Fruit fly (Drosophila melanogaster) whole organism, embryonic: ENCODE results near the gene Desat2.

Experiments used
- Abd-B ChIP-seq: fragments of 200-800 bp; sonication (Bioruptor generic); optimal IDR thresholded peaks from 2 replicates; lab custom pipeline; 2018; ENCODE audit warnings: missing biosample characterization, mild to moderate bottlenecking, missing genetic modification characterization, moderate library complexity
- Ada2b ChIP-seq: fragments of 200-800 bp; sonication (Bioruptor generic); IDR thresholded peaks from 2 replicates; pipeline ENCODE4 v1.3.6; 2022; ENCODE audit warnings: missing biosample characterization, missing genetic modification characterization
- Antp ChIP-seq: fragments of 200-800 bp; sonication (Bioruptor generic); optimal IDR thresholded peaks from 3 replicates; lab custom pipeline; 2016; ENCODE audit warnings: missing biosample characterization, missing genetic modification characterization
- BEAF-32 ChIP-seq: fragments of 200-800 bp; sonication (Bioruptor generic); optimal IDR thresholded peaks from 3 replicates; lab custom pipeline; 2017; ENCODE audit warnings: missing biosample characterization, missing genetic modification characterization, mild to moderate bottlenecking, moderate library complexity, missing genetic modification reagents
- CG10565 ChIP-seq: fragments of 200-800 bp; sonication (Bioruptor generic); optimal IDR thresholded peaks from 3 replicates; lab custom pipeline; 2016; ENCODE audit warnings: missing biosample characterization, mild to moderate bottlenecking, missing genetic modification characterization
- CG12236 ChIP-seq: fragments of 200-800 bp; sonication (Bioruptor generic); optimal IDR thresholded peaks from 2 replicates; lab custom pipeline; 2016; ENCODE audit warnings: missing biosample characterization, missing genetic modification characterization
- CG12659 ChIP-seq: fragments of 200-800 bp; sonication (Bioruptor generic); optimal IDR thresholded peaks from 3 replicates; lab custom pipeline; 2017; ENCODE audit warnings: mild to moderate bottlenecking, missing biosample characterization, missing genetic modification reagents, missing genetic modification characterization
- CG14014 ChIP-seq: fragments of 200-800 bp; sonication (Bioruptor generic); IDR thresholded peaks from 2 replicates; pipeline ENCODE4 v1.3.6; 2022; ENCODE audit warnings: missing biosample characterization, missing genetic modification characterization
- CG14710 ChIP-seq: fragments of 200-800 bp; sonication (Bioruptor generic); optimal IDR thresholded peaks from 3 replicates; lab custom pipeline; 2019; ENCODE audit warnings: missing biosample characterization, mild to moderate bottlenecking, missing genetic modification characterization, moderate library complexity
- CG1603 ChIP-seq: fragments of 200-800 bp; sonication (Bioruptor generic); optimal IDR thresholded peaks from 2 replicates; lab custom pipeline; 2019; ENCODE audit warnings: missing biosample characterization, mild to moderate bottlenecking, missing genetic modification characterization, moderate library complexity
- CG17186 ChIP-seq: fragments of 200-800 bp; sonication (Bioruptor generic); optimal IDR thresholded peaks from 3 replicates; lab custom pipeline; 2017; ENCODE audit warnings: missing biosample characterization, missing genetic modification reagents, missing genetic modification characterization
- CG2202 ChIP-seq: fragments of 200-800 bp; sonication (Bioruptor generic); optimal IDR thresholded peaks from 2 replicates; lab custom pipeline; 2018; ENCODE audit warnings: missing biosample characterization, mild to moderate bottlenecking, missing genetic modification characterization
- CG2712 ChIP-seq: fragments of 200-800 bp; optimal IDR thresholded peaks from 3 replicates; lab custom pipeline; 2019; ENCODE audit warnings: missing biosample characterization, mild to moderate bottlenecking, missing genetic modification characterization, moderate library complexity
- CG34224 ChIP-seq: fragments of 200-800 bp; sonication (Bioruptor generic); IDR thresholded peaks from 3 replicates; pipeline ENCODE4 v1.3.6; 2022; ENCODE audit warnings: missing biosample characterization, missing genetic modification characterization; ENCODE audit not compliant: partially characterized antibody
- CG5953 ChIP-seq: fragments of 200-800 bp; sonication (Bioruptor generic); IDR thresholded peaks from 2 replicates; pipeline ENCODE4 v1.3.6; 2022; ENCODE audit warnings: missing biosample characterization, missing genetic modification characterization
- CG6272 ChIP-seq: fragments of 200-800 bp; sonication (Bioruptor generic); IDR thresholded peaks from 2 replicates; pipeline ENCODE4 v1.3.6; 2022; ENCODE audit warnings: missing biosample characterization, missing genetic modification characterization
- CG6854 ChIP-seq: fragments of 200-800 bp; sonication (Bioruptor generic); optimal IDR thresholded peaks from 3 replicates; lab custom pipeline; 2017; ENCODE audit warnings: missing biosample characterization, mild to moderate bottlenecking, missing genetic modification characterization
- CG7372 ChIP-seq: fragments of 200-800 bp; sonication (Bioruptor generic); IDR thresholded peaks from 2 replicates; pipeline ENCODE4 v1.3.6; 2022; ENCODE audit warnings: missing biosample characterization, missing genetic modification characterization
- CG7963 ChIP-seq: fragments of 200-800 bp; sonication (Bioruptor generic); IDR thresholded peaks from 3 replicates; pipeline ENCODE4 v1.3.6; 2022; ENCODE audit warnings: missing biosample characterization, missing genetic modification characterization; ENCODE audit not compliant: partially characterized antibody
- CG8359 ChIP-seq: fragments of 200-800 bp; sonication (Bioruptor generic); optimal IDR thresholded peaks from 2 replicates; lab custom pipeline; 2017; ENCODE audit warnings: missing biosample characterization, mild to moderate bottlenecking, missing genetic modification characterization, borderline replicate concordance
- CG9817 ChIP-seq: fragments of 200-800 bp; sonication (Bioruptor generic); optimal IDR thresholded peaks from 2 replicates; lab custom pipeline; 2018; ENCODE audit warnings: missing biosample characterization, mild to moderate bottlenecking, missing genetic modification characterization, moderate library complexity
- CoRest ChIP-seq: fragments of 200-800 bp; sonication (Bioruptor generic); optimal IDR thresholded peaks from 3 replicates; lab custom pipeline; 2018; ENCODE audit warnings: missing biosample characterization, mild to moderate bottlenecking, missing genetic modification characterization, moderate library complexity
- Dll ChIP-seq: fragments of 200-800 bp; sonication (Bioruptor generic); IDR thresholded peaks from 4 replicates; pipeline ENCODE4 v1.3.6; 2022; ENCODE audit warnings: missing biosample characterization, missing genetic modification characterization; ENCODE audit not compliant: partially characterized antibody
- Dp ChIP-seq: fragments of 200-800 bp; sonication (Bioruptor generic); optimal IDR thresholded peaks from 2 replicates; lab custom pipeline; 2018; ENCODE audit warnings: missing biosample characterization, mild to moderate bottlenecking, missing genetic modification characterization, moderate library complexity
- Ets65A ChIP-seq: fragments of 200-800 bp; sonication (Bioruptor generic); peaks from one replicate; lab custom pipeline; 2016; ENCODE audit warnings: missing biosample characterization, missing genetic modification characterization
- Ets97D ChIP-seq: fragments of 200-800 bp; sonication (Bioruptor generic); optimal IDR thresholded peaks from 3 replicates; lab custom pipeline; 2016; ENCODE audit warnings: missing biosample characterization, missing genetic modification characterization
- HmgD ChIP-seq: fragments of 200-800 bp; sonication (Bioruptor generic); optimal IDR thresholded peaks from 3 replicates; lab custom pipeline; 2016; ENCODE audit warnings: missing biosample characterization, missing genetic modification characterization
- Ptx1 ChIP-seq: fragments of 200-800 bp; sonication (Bioruptor generic); IDR thresholded peaks from 2 replicates; pipeline ENCODE4 v1.3.6; 2022; ENCODE audit warnings: missing biosample characterization, missing genetic modification characterization
- Sry-β ChIP-seq: fragments of 200-800 bp; sonication (Bioruptor generic); optimal IDR thresholded peaks from 2 replicates; lab custom pipeline; 2018; ENCODE audit warnings: missing biosample characterization, mild to moderate bottlenecking, missing genetic modification characterization, moderate library complexity
- TFAM ChIP-seq: fragments of 200-800 bp; sonication (Bioruptor generic); optimal IDR thresholded peaks from 2 replicates; lab custom pipeline; 2017; ENCODE audit warnings: missing biosample characterization, missing genetic modification characterization, inconsistent platforms
- Taf1 ChIP-seq: fragments of 200-800 bp; sonication (Bioruptor generic); IDR thresholded peaks from 2 replicates; pipeline ENCODE4 v1.3.6; 2022; ENCODE audit warnings: missing biosample characterization, missing genetic modification characterization
- ap ChIP-seq: fragments of 200-800 bp; sonication (Bioruptor generic); IDR thresholded peaks from 2 replicates; pipeline ENCODE4 v1.3.6; 2022; ENCODE audit warnings: missing biosample characterization, missing genetic modification characterization
- bsh ChIP-seq, 2 experiments: fragments of 200-800 bp; sonication (Bioruptor generic); optimal IDR thresholded peaks; 2 replicates each; lab custom pipeline; 2017 to 2018; ENCODE audit warnings: mild to moderate bottlenecking in 2 of 2, missing biosample characterization in 2 of 2, missing genetic modification characterization in 2 of 2, moderate library complexity in 1 of 2
- cg ChIP-seq: fragments of 200-800 bp; sonication (Bioruptor generic); optimal IDR thresholded peaks from 3 replicates; lab custom pipeline; 2019; ENCODE audit warnings: missing biosample characterization, mild to moderate bottlenecking, missing genetic modification characterization, moderate library complexity
- gce ChIP-seq: fragments of 200-800 bp; sonication (Bioruptor generic); IDR thresholded peaks from 3 replicates; pipeline ENCODE4 v1.3.6; 2022; ENCODE audit warnings: missing biosample characterization, missing genetic modification characterization
- gsb ChIP-seq: fragments of 200-800 bp; sonication (Bioruptor generic); IDR thresholded peaks from 2 replicates; pipeline ENCODE4 v1.3.6; 2022; ENCODE audit warnings: missing biosample characterization, missing genetic modification characterization
- jing ChIP-seq: fragments of 200-800 bp; sonication (Bioruptor generic); optimal IDR thresholded peaks from 2 replicates; lab custom pipeline; 2018; ENCODE audit warnings: missing biosample characterization, mild to moderate bottlenecking, missing genetic modification characterization
- kah ChIP-seq: fragments of 200-800 bp; sonication (Bioruptor generic); optimal IDR thresholded peaks from 2 replicates; lab custom pipeline; 2018; ENCODE audit warnings: missing biosample characterization, mild to moderate bottlenecking, missing genetic modification characterization
- lbe ChIP-seq: fragments of 200-800 bp; sonication (Bioruptor generic); optimal IDR thresholded peaks from 2 replicates; lab custom pipeline; 2016; ENCODE audit warnings: missing biosample characterization, mild to moderate bottlenecking, missing genetic modification characterization
- nmo ChIP-seq: fragments of 200-800 bp; sonication (Bioruptor generic); optimal IDR thresholded peaks from 2 replicates; lab custom pipeline; 2018; ENCODE audit warnings: missing biosample characterization, mild to moderate bottlenecking, missing genetic modification characterization, moderate library complexity
- nom ChIP-seq: fragments of 200-800 bp; sonication (Bioruptor generic); optimal IDR thresholded peaks from 2 replicates; lab custom pipeline; 2017; ENCODE audit warnings: missing biosample characterization, missing genetic modification characterization, mild to moderate bottlenecking, moderate library complexity, missing genetic modification reagents
- peb ChIP-seq: fragments of 200-800 bp; sonication (Bioruptor generic); IDR thresholded peaks from 2 replicates; pipeline ENCODE4 v1.3.6; 2022; ENCODE audit warnings: missing biosample characterization, missing genetic modification characterization
- psq ChIP-seq: fragments of 200-800 bp; sonication (Bioruptor generic); optimal IDR thresholded peaks from 2 replicates; lab custom pipeline; 2017; ENCODE audit warnings: missing biosample characterization, missing genetic modification characterization
- pzg ChIP-seq: fragments of 200-800 bp; sonication (Bioruptor generic); optimal IDR thresholded peaks from 3 replicates; lab custom pipeline; 2018; ENCODE audit warnings: missing biosample characterization, mild to moderate bottlenecking, missing genetic modification characterization, moderate library complexity
- stwl ChIP-seq: fragments of 200-800 bp; sonication (Bioruptor generic); optimal IDR thresholded peaks from 3 replicates; lab custom pipeline; 2018; ENCODE audit warnings: missing biosample characterization, mild to moderate bottlenecking, missing genetic modification characterization, moderate library complexity
- tna ChIP-seq: fragments of 200-800 bp; sonication (Bioruptor generic); IDR thresholded peaks from 2 replicates; pipeline ENCODE4 v1.3.6; 2022; ENCODE audit warnings: missing biosample characterization, missing genetic modification characterization; ENCODE audit not compliant: partially characterized antibody
- toy ChIP-seq: fragments of 200-800 bp; sonication (Bioruptor generic); IDR thresholded peaks from 2 replicates; pipeline ENCODE4 v1.3.6; 2022; ENCODE audit warnings: missing biosample characterization, missing genetic modification characterization
- usp ChIP-seq: fragments of >200 bp; optimal IDR thresholded peaks from 2 replicates; lab custom pipeline; 2017; ENCODE audit warnings: missing biosample characterization, missing genetic modification characterization
- wek ChIP-seq: fragments of 200-800 bp; sonication (Bioruptor generic); optimal IDR thresholded peaks from 3 replicates; lab custom pipeline; 2018; ENCODE audit warnings: missing biosample characterization, mild to moderate bottlenecking, missing genetic modification characterization, moderate library complexity
- zfh1 ChIP-seq: fragments of 200-800 bp; sonication (Bioruptor generic); IDR thresholded peaks from 3 replicates; pipeline ENCODE4 v1.3.6; 2022; ENCODE audit warnings: missing biosample characterization, missing genetic modification characterization

Desat2 gene

dm6 chr3R:12426310-12426653 is 9.8 kb upstream of the Desat2 start, which contains the start of gene NANS (continued):
- no peak for TF ChIP-seq wek (GFP tag; lab: Kevin White, UChicago)
- no peak for TF ChIP-seq TFAM (GFP tag; lab: Kevin White, UChicago)
- peak; percentile 17 for TF ChIP-seq lbe
- no peak for TF ChIP-seq CG9817 (tag; lab: Kevin White, UChicago)
- no peak for TF ChIP-seq Taf1 (GFP tag; lab: Robert Waterston, UW)
- TF ChIP-seq CoRest (tag; lab: Kevin White, UChicago) = no peak
- no peak for TF ChIP-seq kah (GFP tag; lab: Kevin White, UChicago)
- peak; percentile 27 for TF ChIP-seq Dp (GFP tag; lab: Kevin White, UChicago)
- TF ChIP-seq Dll (GFP tag; lab: Robert Waterston, UW) = peak; percentile 44; the same call in 1 of the 4 replicates
- no peak for TF ChIP-seq Antp (GFP tag; lab: Kevin White, UChicago)
- no peak for TF ChIP-seq CG2712
- TF ChIP-seq CG12659 (GFP tag; lab: Kevin White, UChicago) = no peak
- no peak for TF ChIP-seq Ada2b (GFP tag; lab: Robert Waterston, UW)
- no peak for TF ChIP-seq gsb (GFP tag; lab: Robert Waterston, UW)
- 0 out of 2 replicates have a peak, but pooled peaks have one; percentile 31 for TF ChIP-seq tna (GFP tag; lab: Robert Waterston, UW)
- peak; percentile 6 for TF ChIP-seq stwl (tag; lab: Kevin White, UChicago)
- no peak for TF ChIP-seq usp (GFP tag; lab: Kevin White, UChicago)
- TF ChIP-seq Ptx1 (GFP tag; lab: Robert Waterston, UW) = no peak
- TF ChIP-seq CG10565 (GFP tag; lab: Kevin White, UChicago) = no peak
- peak; percentile 65 for TF ChIP-seq CG34224
- TF ChIP-seq HmgD (GFP tag; lab: Kevin White, UChicago) = no peak
- no peak for TF ChIP-seq nom (GFP tag; lab: Kevin White, UChicago)
- no peak for TF ChIP-seq ap (GFP tag; lab: Robert Waterston, UW)

dm6 chr3R:12429120-12429610 is 6.9 kb upstream of the Desat2 start, which contains the start of the genes CG5641 and CG5245:
Gene CG5641 (minus strand): TSS chr3R:12429282.
Gene CG5245 (plus strand): TSS chr3R:12429560.
- TF ChIP-seq CG14710 (tag; lab: Kevin White, UChicago) (peak; percentile 27), CG12236 (GFP tag; lab: Kevin White, UChicago) (no peak), Sry-β (peak; percentile 14), bsh (GFP tag; optimal IDR thresholded peaks at IDR 0.05; lab: Kevin White, UChicago) (no peak), toy (GFP tag; lab: Robert Waterston, UW) (no peak), CG5953 (no peak), cg (GFP tag; lab: Kevin White, UChicago) (no peak), CG1603 (tag; lab: Kevin White, UChicago) (peak; percentile 11), CG17186 (GFP tag; lab: Kevin White, UChicago) (no peak), CG14014 (GFP tag; lab: Robert Waterston, UW) (no peak), CG7963 (GFP tag; lab: Robert Waterston, UW) (no peak), Ets65A (GFP tag; lab: Kevin White, UChicago) (no peak), nmo (GFP tag; lab: Kevin White, UChicago) (peak; percentile 20), CG2202 (tag; lab: Kevin White, UChicago) (no peak), psq (GFP tag; lab: Kevin White, UChicago) (no peak), pzg (GFP tag; lab: Kevin White, UChicago) (peak; percentile 51), CG7372 (GFP tag; lab: Robert Waterston, UW) (no peak), CG6854 (GFP tag; lab: Kevin White, UChicago) (no peak), ap (GFP tag; lab: Robert Waterston, UW) (no peak), CG6272 (GFP tag; lab: Robert Waterston, UW) (no peak), peb (no peak), gce (no peak), CG8359 (no peak), Abd-B (GFP tag; lab: Kevin White, UChicago) (no peak), Ets97D (GFP tag; lab: Kevin White, UChicago) (peak; percentile 23), zfh1 (GFP tag; lab: Robert Waterston, UW) (0 out of 3 replicates have a peak, but pooled peaks have one; percentile 10), BEAF-32 (GFP tag; lab: Kevin White, UChicago) (peak; percentile 30), jing (GFP tag; lab: Kevin White, UChicago) (no peak), Dp (GFP tag; lab: Kevin White, UChicago) (peak; percentile 60)
